Fruit fly (Drosophila melanogaster) whole organism, prepupa: ENCODE data around the gene glo.

Source experiments
- CG34406 ChIP-seq: fragments of 200-800 bp; sonication (Bioruptor generic); optimal IDR thresholded peaks from 3 replicates; lab custom pipeline; 2016; ENCODE audit warnings: missing biosample characterization, missing genetic modification characterization
- CG9139 ChIP-seq: fragments of 200-800 bp; sonication (Bioruptor generic); optimal IDR thresholded peaks from 3 replicates; lab custom pipeline; 2017; ENCODE audit warnings: missing biosample characterization, mild to moderate bottlenecking, missing genetic modification characterization
- Ets21C ChIP-seq: fragments of 200-800 bp; sonication (Bioruptor generic); optimal IDR thresholded peaks from 3 replicates; lab custom pipeline; 2016; ENCODE audit warnings: missing biosample characterization, missing genetic modification characterization
- Gug ChIP-seq: fragments of 200-800 bp; sonication (Bioruptor generic); IDR thresholded peaks from 2 replicates; pipeline ENCODE4 v1.3.6; 2022; ENCODE audit warnings: missing biosample characterization, missing genetic modification characterization
- Lpt ChIP-seq: fragments of 200-800 bp; sonication (Bioruptor generic); optimal IDR thresholded peaks from 3 replicates; lab custom pipeline; 2016; ENCODE audit warnings: missing biosample characterization, missing genetic modification characterization
- Smox ChIP-seq: fragments of 200-800 bp; sonication (Bioruptor generic); optimal IDR thresholded peaks from 3 replicates; lab custom pipeline; 2016; ENCODE audit warnings: missing biosample characterization, missing genetic modification characterization
- eg ChIP-seq: fragments of 200-800 bp; sonication (Bioruptor generic); IDR thresholded peaks from 3 replicates; pipeline ENCODE4 v1.3.6; 2022; ENCODE audit warnings: missing biosample characterization, missing genetic modification characterization
- topi ChIP-seq: fragments of 200-800 bp; sonication (Bioruptor generic); optimal IDR thresholded peaks from 3 replicates; lab custom pipeline; 2016; ENCODE audit warnings: missing biosample characterization, missing genetic modification characterization

The glo gene

DNA sequence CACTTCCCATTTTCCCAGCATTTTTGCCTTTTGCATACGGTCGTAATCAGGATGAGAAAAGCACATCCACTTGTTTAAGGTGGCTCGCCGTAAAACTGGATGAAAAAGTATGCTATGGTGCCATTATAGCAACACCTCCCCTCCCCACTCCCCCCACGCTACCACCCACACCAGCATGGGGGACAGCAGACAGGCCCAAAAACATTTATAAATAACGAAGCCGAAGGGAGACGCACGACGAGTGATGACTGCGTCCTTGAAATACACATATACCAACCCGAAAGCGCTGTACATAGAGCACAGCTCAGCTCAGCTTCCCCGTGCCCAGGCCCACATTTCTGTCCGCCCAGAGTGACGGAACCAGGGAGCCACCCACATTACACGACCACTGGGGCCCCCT lies 48.5 kb downstream of the glo start:
- TF ChIP-seq CG34406 (GFP tag; lab: Kevin White, UChicago) = no peak
- TF ChIP-seq Gug (GFP tag; lab: Robert Waterston, UW) = no peak
- no peak for TF ChIP-seq CG9139 (GFP tag; lab: Kevin White, UChicago)
- no peak for TF ChIP-seq Smox (GFP tag; lab: Kevin White, UChicago)
- TF ChIP-seq Lpt (GFP tag; lab: Kevin White, UChicago) = no peak
- TF ChIP-seq topi (GFP tag; lab: Kevin White, UChicago) = no peak
- TF ChIP-seq eg (GFP tag; lab: Robert Waterston, UW) = no peak
- TF ChIP-seq Ets21C (GFP tag; lab: Kevin White, UChicago) = no peak
